Fruit fly (Drosophila melanogaster): ENCODE results near the gene CG32024.

Gene CG32024

dm6 chr3L:8841757-8842156, 34.4 kb downstream of the CG32024 start (continued):
- no peak for TF ChIP-seq cad (GFP tag; optimal IDR thresholded peaks at IDR 0.05)
- no peak for TF ChIP-seq corto (GFP tag; optimal IDR thresholded peaks at IDR 0.05)
- TF ChIP-seq CG33557 (GFP tag; optimal IDR thresholded peaks at IDR 0.05), result no peak
- peak; percentile 19 for TF ChIP-seq exex (tag; optimal IDR thresholded peaks at IDR 0.05)
- peak; percentile 36 for TF ChIP-seq nau (GFP tag; optimal IDR thresholded peaks at IDR 0.05)
- peak; percentile 75 for TF ChIP-seq oc (tag; optimal IDR thresholded peaks at IDR 0.05)
- TF ChIP-seq CG3847 (GFP tag; IDR thresholded peaks at IDR 0.05), result peak; percentile 67
- peak; percentile 40; the same call in 1 of the 2 replicates for TF ChIP-seq Adf1 (GFP tag; IDR thresholded peaks at IDR 0.05)
- TF ChIP-seq chm (GFP tag; IDR thresholded peaks at IDR 0.05), result peak; percentile 83
- no peak for TF ChIP-seq sna (GFP tag; IDR thresholded peaks at IDR 0.05; ENCODE audit: partially characterized antibody)
- peak; percentile 88 for TF ChIP-seq CG2678 (tag; optimal IDR thresholded peaks at IDR 0.05)
- TF ChIP-seq unc-4 (GFP tag; IDR thresholded peaks at IDR 0.05; ENCODE audit: partially characterized antibody), result no peak
- TF ChIP-seq caup (GFP tag; optimal IDR thresholded peaks at IDR 0.05; ENCODE audit: severe bottlenecking), result peak; percentile 76
- TF ChIP-seq sd (tag; optimal IDR thresholded peaks at IDR 0.05), result peak; percentile 21
- TF ChIP-seq ATbp (GFP tag; optimal IDR thresholded peaks at IDR 0.05), result peak; percentile 71
- TF ChIP-seq Jarid2 (GFP tag; optimal IDR thresholded peaks at IDR 0.05), result peak; percentile 7
- no peak for TF ChIP-seq CG3995 (GFP tag; optimal IDR thresholded peaks at IDR 0.05)
- peak; percentile 38; the same call in 1 of the 3 replicates for TF ChIP-seq CG11560 (tag; IDR thresholded peaks at IDR 0.05)
- TF ChIP-seq Usf (GFP tag; optimal IDR thresholded peaks at IDR 0.05), result no peak
- no peak for TF ChIP-seq Hey (tag; optimal IDR thresholded peaks at IDR 0.05)
- no peak for TF ChIP-seq CG15479 (GFP tag; optimal IDR thresholded peaks at IDR 0.05)
- no peak for TF ChIP-seq MTF-1 (GFP tag; optimal IDR thresholded peaks at IDR 0.05; ENCODE audit: borderline replicate concordance)
- peak; percentile 59; the same call in 1 of the 3 replicates for TF ChIP-seq so (GFP tag; IDR thresholded peaks at IDR 0.05)
- no peak for TF ChIP-seq HLH4C (GFP tag; IDR thresholded peaks at IDR 0.05; ENCODE audit: partially characterized antibody)
- TF ChIP-seq p53 (GFP tag; optimal IDR thresholded peaks at IDR 0.05), result no peak
- peak; percentile 68 for TF ChIP-seq fd3F (GFP tag; optimal IDR thresholded peaks at IDR 0.05)
- no peak for TF ChIP-seq tna (GFP tag; IDR thresholded peaks at IDR 0.05; ENCODE audit: partially characterized antibody)
- TF ChIP-seq Nf-YB (GFP tag; optimal IDR thresholded peaks at IDR 0.05), result peak; percentile 30
- TF ChIP-seq Eip74EF (GFP tag; optimal IDR thresholded peaks at IDR 0.05), result peak in 1 of 2 experiments; percentile 69
- TF ChIP-seq CG2202 (tag; optimal IDR thresholded peaks at IDR 0.05), result peak; percentile 28
- TF ChIP-seq CG18599 (GFP tag; optimal IDR thresholded peaks at IDR 0.05), result peak; percentile 89
- TF ChIP-seq Dad (GFP tag; optimal IDR thresholded peaks at IDR 0.05), result peak; percentile 46
- peak; percentile 57 for TF ChIP-seq salm (tag; optimal IDR thresholded peaks at IDR 0.05)
- no peak for TF ChIP-seq grn (GFP tag; optimal IDR thresholded peaks at IDR 0.05)
- TF ChIP-seq CG3065 (GFP tag; optimal IDR thresholded peaks at IDR 0.05), result no peak
- peak; percentile 80 for TF ChIP-seq CG31441 (GFP tag; IDR thresholded peaks at IDR 0.05)
- TF ChIP-seq lov (optimal IDR thresholded peaks at IDR 0.05), result no peak
- no peak for TF ChIP-seq lov (GFP tag; IDR thresholded peaks at IDR 0.05)
- TF ChIP-seq Mad (GFP tag; optimal IDR thresholded peaks at IDR 0.05), result peak; percentile 38
- no peak for TF ChIP-seq ap (GFP tag; IDR thresholded peaks at IDR 0.05)
- no peak for TF ChIP-seq CG34376 (GFP tag; optimal IDR thresholded peaks at IDR 0.05)
- TF ChIP-seq tio (GFP tag; optimal IDR thresholded peaks at IDR 0.05), result peak; percentile 59
- no peak for TF ChIP-seq Dref (GFP tag; IDR thresholded peaks at IDR 0.05)
- peak; percentile 72 for TF ChIP-seq org-1 (GFP tag; optimal IDR thresholded peaks at IDR 0.05)
- TF ChIP-seq Spps (tag; optimal IDR thresholded peaks at IDR 0.05), result peak; percentile 16
- peak; percentile 79 for TF ChIP-seq sob (GFP tag; IDR thresholded peaks at IDR 0.05)
- no peak for TF ChIP-seq usp (GFP tag; optimal IDR thresholded peaks at IDR 0.05)
- peak; percentile 86 for TF ChIP-seq HLH3B (GFP tag; IDR thresholded peaks at IDR 0.05)
- peak; percentile 47 for TF ChIP-seq CG10654 (GFP tag; optimal IDR thresholded peaks at IDR 0.05)
- peak; percentile 57 for TF ChIP-seq CG9609 (GFP tag; optimal IDR thresholded peaks at IDR 0.05)

Data from whole organism, embryonic.